Fruit fly (Drosophila melanogaster) whole organism, prepupa: ENCODE data around the gene rtp.

Experiments used
- CG11762 ChIP-seq: fragments of 200-800 bp; sonication (Bioruptor generic); optimal IDR thresholded peaks from 3 replicates; lab custom pipeline; 2016; ENCODE audit warnings: missing biosample characterization, missing genetic modification characterization; ENCODE audit not compliant: insufficient read depth
- CG16779 ChIP-seq: fragments of 200-800 bp; sonication (Bioruptor generic); optimal IDR thresholded peaks from 3 replicates; lab custom pipeline; 2017; ENCODE audit warnings: missing biosample characterization, mild to moderate bottlenecking, missing genetic modification characterization
- CG34406 ChIP-seq: fragments of 200-800 bp; sonication (Bioruptor generic); optimal IDR thresholded peaks from 3 replicates; lab custom pipeline; 2016; ENCODE audit warnings: missing biosample characterization, missing genetic modification characterization
- CG6276 ChIP-seq: fragments of 200-800 bp; sonication (Bioruptor generic); optimal IDR thresholded peaks from 2 replicates; lab custom pipeline; 2017; ENCODE audit warnings: missing biosample characterization, mild to moderate bottlenecking, missing genetic modification characterization
- CG6792 ChIP-seq: fragments of 200-800 bp; sonication (Bioruptor generic); optimal IDR thresholded peaks from 3 replicates; lab custom pipeline; 2016; ENCODE audit warnings: missing biosample characterization, missing genetic modification characterization
- CG7368 ChIP-seq: fragments of 200-800 bp; sonication (Bioruptor generic); optimal IDR thresholded peaks from 3 replicates; lab custom pipeline; 2016; ENCODE audit warnings: missing biosample characterization, missing genetic modification characterization
- CG8632 ChIP-seq: fragments of 200-800 bp; sonication (Bioruptor generic); optimal IDR thresholded peaks from 3 replicates; lab custom pipeline; 2016; ENCODE audit warnings: missing biosample characterization, missing genetic modification characterization
- Eip78C ChIP-seq: fragments of 200-800 bp; sonication (Bioruptor generic); peaks from one replicate; lab custom pipeline; 2016; ENCODE audit warnings: missing biosample characterization, missing genetic modification characterization
- Ets21C ChIP-seq: fragments of 200-800 bp; sonication (Bioruptor generic); optimal IDR thresholded peaks from 3 replicates; lab custom pipeline; 2016; ENCODE audit warnings: missing biosample characterization, missing genetic modification characterization
- Met ChIP-seq: fragments of 200-800 bp; sonication (Bioruptor generic); optimal IDR thresholded peaks from 3 replicates; lab custom pipeline; 2016; ENCODE audit warnings: missing biosample characterization, missing genetic modification characterization
- Smox ChIP-seq: fragments of 200-800 bp; sonication (Bioruptor generic); optimal IDR thresholded peaks from 3 replicates; lab custom pipeline; 2016; ENCODE audit warnings: missing biosample characterization, missing genetic modification characterization
- net ChIP-seq: fragments of 200-800 bp; sonication (Bioruptor generic); optimal IDR thresholded peaks from 3 replicates; lab custom pipeline; 2016; ENCODE audit warnings: missing biosample characterization, missing genetic modification characterization
- ss ChIP-seq, 2 experiments: fragments of 200-800 bp; sonication (Bioruptor generic); optimal IDR thresholded peaks; 2 replicates in 1 of 2; 3 replicates in 1 of 2; lab custom pipeline; 2017 to 2018; ENCODE audit warnings: mild to moderate bottlenecking in 2 of 2, missing biosample characterization in 2 of 2, missing genetic modification characterization in 2 of 2, moderate library complexity in 1 of 2
- topi ChIP-seq: fragments of 200-800 bp; sonication (Bioruptor generic); optimal IDR thresholded peaks from 3 replicates; lab custom pipeline; 2016; ENCODE audit warnings: missing biosample characterization, missing genetic modification characterization

dm6 chr3R:5278627-5279026 is 41.5 kb upstream of the rtp start:
- TF ChIP-seq Smox (GFP tag; lab: Kevin White, UChicago) (no peak), net (GFP tag; lab: Kevin White, UChicago) (no peak), Eip78C (GFP tag; lab: Kevin White, UChicago) (no peak), CG16779 (tag; lab: Kevin White, UChicago) (no peak), CG11762 (GFP tag; lab: Kevin White, UChicago) (no peak), topi (GFP tag; lab: Kevin White, UChicago) (no peak), Ets21C (GFP tag; lab: Kevin White, UChicago) (no peak), CG34406 (no peak), Met (GFP tag; lab: Kevin White, UChicago) (no peak), CG7368 (GFP tag; lab: Kevin White, UChicago) (no peak), ss (GFP tag; optimal IDR thresholded peaks at IDR 0.05; lab: Kevin White, UChicago) (no peak), CG8632 (no peak), CG6276 (GFP tag; lab: Kevin White, UChicago) (no peak), CG6792 (GFP tag; lab: Kevin White, UChicago) (no peak)
